Worm (Caenorhabditis elegans): ENCODE data around the gene Y81G3A.6.
A peak's percentile ranks its signal among the peaks of the same experiment; 100 is the strongest.

Gene Y81G3A.6

DNA sequence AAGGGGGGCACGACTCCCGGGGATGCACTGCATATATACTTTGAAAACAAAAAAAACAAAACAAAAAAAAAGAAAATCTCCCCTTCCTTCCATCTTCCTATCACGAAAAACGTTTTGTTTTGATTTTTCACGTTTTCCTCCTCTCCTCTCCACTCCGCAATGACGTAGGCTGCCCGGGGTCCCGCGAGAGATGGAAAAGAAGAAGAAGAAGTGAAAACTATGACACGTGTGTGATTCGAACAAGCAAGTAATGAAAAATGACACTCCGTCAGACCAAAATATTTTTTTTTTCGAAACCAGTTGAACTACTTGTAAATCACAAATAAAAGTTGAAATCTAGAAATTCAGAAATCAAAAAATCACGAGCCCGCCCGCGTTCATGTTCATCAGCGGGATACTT is 17.1 kb downstream of the Y81G3A.6 start:
- TF ChIP-seq unc-39 (tag; optimal IDR thresholded peaks at IDR 0.05) (no peak), nhr-6 (tag; optimal IDR thresholded peaks at IDR 0.05) (no peak), mbf-1 (tag; optimal IDR thresholded peaks at IDR 0.05) (no peak), lin-13 (GFP tag; optimal IDR thresholded peaks at IDR 0.05) (no peak), zag-1 (tag; optimal IDR thresholded peaks at IDR 0.05) (no peak), skn-1 (tag; optimal IDR thresholded peaks at IDR 0.05) (no peak), ceh-82 (tag; optimal IDR thresholded peaks at IDR 0.05) (no peak), R02D3.7 (tag; optimal IDR thresholded peaks at IDR 0.05) (no peak), C34F6.9 (tag; optimal IDR thresholded peaks at IDR 0.05) (peak; percentile 5), sem-4 (tag; optimal IDR thresholded peaks at IDR 0.05) (no peak), aly-2 (tag; optimal IDR thresholded peaks at IDR 0.05) (no peak), blmp-1 (tag; optimal IDR thresholded peaks at IDR 0.05; ENCODE audit: insufficient read depth) (no peak), ama-1 (optimal IDR thresholded peaks at IDR 0.05) (no peak), snpc-4 (tag; optimal IDR thresholded peaks at IDR 0.05) (no peak), nhr-129 (tag; optimal IDR thresholded peaks at IDR 0.05) (peak; percentile 33), nhr-12 (tag; optimal IDR thresholded peaks at IDR 0.05) (no peak), nhr-10 (tag; optimal IDR thresholded peaks at IDR 0.05) (no peak), mdl-1 (tag; optimal IDR thresholded peaks at IDR 0.05) (peak in 1 of 2 experiments; percentile 67), unc-62 (GFP tag; optimal IDR thresholded peaks at IDR 0.05) (no peak), peb-1 (tag; optimal IDR thresholded peaks at IDR 0.05) (no peak), egl-27 (tag; optimal IDR thresholded peaks at IDR 0.05) (no peak), elt-3 (tag; optimal IDR thresholded peaks at IDR 0.05) (no peak), dmd-4 (tag; optimal IDR thresholded peaks at IDR 0.05) (no peak), unc-55 (GFP tag; optimal IDR thresholded peaks at IDR 0.05) (no peak), ZK546.5 (tag; optimal IDR thresholded peaks at IDR 0.05) (no peak), lsy-2 (tag; optimal IDR thresholded peaks at IDR 0.05) (peak in 1 of 2 experiments; percentile 37), sma-9 (GFP tag; optimal IDR thresholded peaks at IDR 0.05) (peak; percentile 23), sma-9 (tag; optimal IDR thresholded peaks at IDR 0.05) (no peak), sma-3 (GFP tag; optimal IDR thresholded peaks at IDR 0.05) (no peak), mab-5 (tag; optimal IDR thresholded peaks at IDR 0.05) (peak; percentile 35), alr-1 (tag; optimal IDR thresholded peaks at IDR 0.05) (no peak), F13H6.1 (tag; optimal IDR thresholded peaks at IDR 0.05) (peak; percentile 10), Y55F3AM.14 (GFP tag; optimal IDR thresholded peaks at IDR 0.05) (peak; percentile 12), nhr-11 (tag; optimal IDR thresholded peaks at IDR 0.05) (no peak), gmeb-1 (tag; optimal IDR thresholded peaks at IDR 0.05) (no peak), ceh-16 (tag; optimal IDR thresholded peaks at IDR 0.05) (no peak), crh-2 (tag; optimal IDR thresholded peaks at IDR 0.05) (peak; percentile 23)

ce11 chrII:13059196-13059595 is 23.1 kb downstream of the Y81G3A.6 start:
- no peak for TF ChIP-seq sem-4 (tag; optimal IDR thresholded peaks at IDR 0.05)
- TF ChIP-seq aly-2 (tag; optimal IDR thresholded peaks at IDR 0.05), result no peak
- no peak for TF ChIP-seq alr-1 (tag; optimal IDR thresholded peaks at IDR 0.05)
- no peak for TF ChIP-seq nhr-10 (tag; optimal IDR thresholded peaks at IDR 0.05)
- TF ChIP-seq blmp-1 (tag; optimal IDR thresholded peaks at IDR 0.05; ENCODE audit: insufficient read depth), result no peak
- TF ChIP-seq nhr-21 (tag; optimal IDR thresholded peaks at IDR 0.05), result no peak
- TF ChIP-seq lsy-2 (tag; optimal IDR thresholded peaks at IDR 0.05), result no peak
- TF ChIP-seq nhr-11 (tag; optimal IDR thresholded peaks at IDR 0.05), result no peak
- TF ChIP-seq nhr-129 (tag; optimal IDR thresholded peaks at IDR 0.05), result no peak
- no peak for TF ChIP-seq ztf-4 (tag; optimal IDR thresholded peaks at IDR 0.05)
- TF ChIP-seq nhr-23 (tag; optimal IDR thresholded peaks at IDR 0.05), result no peak
- TF ChIP-seq lin-39 (tag; optimal IDR thresholded peaks at IDR 0.05), result no peak
- TF ChIP-seq nhr-77 (tag; optimal IDR thresholded peaks at IDR 0.05), result no peak
- TF ChIP-seq C34F6.9 (tag; optimal IDR thresholded peaks at IDR 0.05), result no peak
- TF ChIP-seq ceh-82 (tag; optimal IDR thresholded peaks at IDR 0.05), result no peak
- no peak for TF ChIP-seq elt-1 (tag; optimal IDR thresholded peaks at IDR 0.05)
- TF ChIP-seq gmeb-1 (tag; optimal IDR thresholded peaks at IDR 0.05), result no peak
- no peak for TF ChIP-seq nhr-12 (tag; optimal IDR thresholded peaks at IDR 0.05)

ce11 chrII:13056580-13056979 is 25.7 kb downstream of the Y81G3A.6 start, which contains the start of gene zyx-1:
TSS of gene zyx-1 (plus strand) at chrII:13056910.
- TF ChIP-seq R02D3.7 (tag; optimal IDR thresholded peaks at IDR 0.05) (no peak), lin-39 (tag; optimal IDR thresholded peaks at IDR 0.05) (no peak), snpc-4 (tag; optimal IDR thresholded peaks at IDR 0.05) (no peak), ZK546.5 (tag; optimal IDR thresholded peaks at IDR 0.05) (no peak), sem-4 (tag; optimal IDR thresholded peaks at IDR 0.05) (no peak), aly-2 (tag; optimal IDR thresholded peaks at IDR 0.05) (no peak), nhr-77 (tag; optimal IDR thresholded peaks at IDR 0.05) (no peak), nhr-6 (tag; optimal IDR thresholded peaks at IDR 0.05) (no peak), sma-3 (GFP tag; optimal IDR thresholded peaks at IDR 0.05) (no peak), ceh-16 (tag; optimal IDR thresholded peaks at IDR 0.05) (no peak), egl-27 (tag; optimal IDR thresholded peaks at IDR 0.05) (no peak), fos-1 (tag; optimal IDR thresholded peaks at IDR 0.05) (no peak), ama-1 (optimal IDR thresholded peaks at IDR 0.05) (no peak), alr-1 (tag; optimal IDR thresholded peaks at IDR 0.05) (no peak)

Measured in whole organism, L2 larva.